Worm (Caenorhabditis elegans): Measurements from ENCODE around the gene fbxc-19.
"Not testable (repeated sequence)": the region's sequence is repeated elsewhere in the genome, so short reads cannot be mapped to it uniquely, and the experiment has no call there.

The fbxc-19 gene

ce11 chrII:1819944-1820570, at the start of gene fbxc-19:
Gene fbxc-19 (plus strand): TSS chrII:1820479.
- TF ChIP-seq elt-3 (tag; optimal IDR thresholded peaks at IDR 0.05) (peak; percentile 63), snpc-4 (tag; optimal IDR thresholded peaks at IDR 0.05) (no peak), ceh-43 (GFP tag; optimal IDR thresholded peaks at IDR 0.05) (no peak), mep-1 (tag; optimal IDR thresholded peaks at IDR 0.05) (peak; percentile 12), elt-1 (tag; optimal IDR thresholded peaks at IDR 0.05; ENCODE audit: borderline replicate concordance, insufficient read depth) (peak; percentile 92), M03D4.4 (tag; optimal IDR thresholded peaks at IDR 0.05) (no peak), zip-8 (tag; optimal IDR thresholded peaks at IDR 0.05) (no peak), lsy-2 (tag; optimal IDR thresholded peaks at IDR 0.05) (no peak), mls-2 (tag; optimal IDR thresholded peaks at IDR 0.05) (no peak)

- TF ChIP-seq unc-62 (GFP tag; optimal IDR thresholded peaks at IDR 0.05); nhr-12 (tag; optimal IDR thresholded peaks at IDR 0.05); nhr-76 (tag; optimal IDR thresholded peaks at IDR 0.05): not testable (repeated sequence)
These were observed 48.9 kb upstream of the fbxc-19 start, which contains the start of gene math-26 for ce11 chrII:1771347-1771746. Gene math-26 (plus strand): TSS chrII:1771647.

ce11 chrII:1771785-1772184, 48.5 kb upstream of the fbxc-19 start, which contains the start of gene math-3:
Gene math-3 (plus strand): TSS chrII:1772085.
- no peak for TF ChIP-seq unc-62 (GFP tag; optimal IDR thresholded peaks at IDR 0.05)
- TF ChIP-seq blmp-1 (tag; optimal IDR thresholded peaks at IDR 0.05) = no peak
- TF ChIP-seq drap-1 (GFP tag; optimal IDR thresholded peaks at IDR 0.05) = no peak
- TF ChIP-seq mep-1 (tag; optimal IDR thresholded peaks at IDR 0.05) = no peak
- no peak for TF ChIP-seq unc-39 (tag; optimal IDR thresholded peaks at IDR 0.05)
- no peak for TF ChIP-seq nhr-28 (tag; optimal IDR thresholded peaks at IDR 0.05)
- no peak for TF ChIP-seq lin-13 (tag; optimal IDR thresholded peaks at IDR 0.05)
- TF ChIP-seq cnd-1 (tag; optimal IDR thresholded peaks at IDR 0.05) = no peak
- TF ChIP-seq nhr-2 (tag; optimal IDR thresholded peaks at IDR 0.05) = no peak
- no peak for TF ChIP-seq ceh-39 (tag; optimal IDR thresholded peaks at IDR 0.05)
- no peak for TF ChIP-seq sem-2 (GFP tag; optimal IDR thresholded peaks at IDR 0.05)
- TF ChIP-seq elt-1 (tag; optimal IDR thresholded peaks at IDR 0.05; ENCODE audit: borderline replicate concordance, insufficient read depth) = no peak
- TF ChIP-seq nhr-237 (tag; optimal IDR thresholded peaks at IDR 0.05) = no peak
- no peak for TF ChIP-seq ham-2 (GFP tag; optimal IDR thresholded peaks at IDR 0.05)
- TF ChIP-seq flh-1 (GFP tag; optimal IDR thresholded peaks at IDR 0.05) = no peak
- TF ChIP-seq mab-5 (tag; optimal IDR thresholded peaks at IDR 0.05) = no peak
- TF ChIP-seq snpc-4 (tag; optimal IDR thresholded peaks at IDR 0.05) = no peak
- no peak for TF ChIP-seq ceh-83 (GFP tag; optimal IDR thresholded peaks at IDR 0.05)

- not testable (repeated sequence) for TF ChIP-seq mls-2 (tag; optimal IDR thresholded peaks at IDR 0.05); ceh-83 (GFP tag; optimal IDR thresholded peaks at IDR 0.05); mep-1 (tag; optimal IDR thresholded peaks at IDR 0.05)
These were observed 45.0 kb upstream of the fbxc-19 start, which contains the start of gene F36H5.14 for ce11 chrII:1775234-1775633. Gene F36H5.14 (plus strand): TSS chrII:1775534.

- TF ChIP-seq elt-1 (tag; optimal IDR thresholded peaks at IDR 0.05; ENCODE audit: borderline replicate concordance, insufficient read depth) (no peak), ceh-39 (tag; optimal IDR thresholded peaks at IDR 0.05) (no peak), ceh-83 (GFP tag; optimal IDR thresholded peaks at IDR 0.05) (no peak), mab-5 (tag; optimal IDR thresholded peaks at IDR 0.05) (no peak), nhr-2 (tag; optimal IDR thresholded peaks at IDR 0.05) (no peak), flh-1 (GFP tag; optimal IDR thresholded peaks at IDR 0.05) (no peak), elt-3 (tag; optimal IDR thresholded peaks at IDR 0.05) (no peak), drap-1 (GFP tag; optimal IDR thresholded peaks at IDR 0.05) (no peak), lin-13 (tag; optimal IDR thresholded peaks at IDR 0.05) (no peak), lsy-2 (tag; optimal IDR thresholded peaks at IDR 0.05) (no peak), mep-1 (tag; optimal IDR thresholded peaks at IDR 0.05) (no peak), ham-2 (GFP tag; optimal IDR thresholded peaks at IDR 0.05) (no peak), nhr-12 (tag; optimal IDR thresholded peaks at IDR 0.05) (no peak)
These were observed 37.8 kb upstream of the fbxc-19 start, which contains the start of gene math-4 for ce11 chrII:1782474-1782873. Gene math-4 (minus strand): TSS chrII:1782574.

- TF ChIP-seq nhr-12 (tag; optimal IDR thresholded peaks at IDR 0.05) = no peak
- no peak for TF ChIP-seq cnd-1 (tag; optimal IDR thresholded peaks at IDR 0.05)
- TF ChIP-seq ham-2 (GFP tag; optimal IDR thresholded peaks at IDR 0.05) = no peak
- no peak for TF ChIP-seq drap-1 (GFP tag; optimal IDR thresholded peaks at IDR 0.05)
- TF ChIP-seq nhr-237 (tag; optimal IDR thresholded peaks at IDR 0.05) = no peak
- TF ChIP-seq ces-1 (GFP tag; optimal IDR thresholded peaks at IDR 0.05) = no peak
- no peak for TF ChIP-seq ceh-39 (tag; optimal IDR thresholded peaks at IDR 0.05)
- no peak for TF ChIP-seq nhr-2 (tag; optimal IDR thresholded peaks at IDR 0.05)
- no peak for TF ChIP-seq bed-3 (GFP tag; optimal IDR thresholded peaks at IDR 0.05)
- TF ChIP-seq sptf-1 (tag; optimal IDR thresholded peaks at IDR 0.05) = no peak
- no peak for TF ChIP-seq unc-62 (GFP tag; optimal IDR thresholded peaks at IDR 0.05)
- no peak for TF ChIP-seq tbx-8 (GFP tag; optimal IDR thresholded peaks at IDR 0.05)
- no peak for TF ChIP-seq mab-5 (tag; optimal IDR thresholded peaks at IDR 0.05)
- TF ChIP-seq hlh-1 (tag; optimal IDR thresholded peaks at IDR 0.05) = no peak
- TF ChIP-seq unc-120 (tag; optimal IDR thresholded peaks at IDR 0.05; ENCODE audit: poor library complexity, severe bottlenecking) = no peak
- no peak for TF ChIP-seq mep-1 (tag; optimal IDR thresholded peaks at IDR 0.05)
- no peak for TF ChIP-seq lsy-2 (tag; optimal IDR thresholded peaks at IDR 0.05)
- no peak for TF ChIP-seq flh-1 (GFP tag; optimal IDR thresholded peaks at IDR 0.05)
These were observed 35.5 kb upstream of the fbxc-19 start, which contains the start of gene C08F1.11 for ce11 chrII:1784799-1785198. Gene C08F1.11 (minus strand): TSS chrII:1784899.

Data from whole organism, mixed stage, embryonic.